Worm (Caenorhabditis elegans) whole organism, late embryonic: ENCODE data around the gene gmeb-3.

Experiments used
- C08G9.2 ChIP-seq: sonication (generic microtip); optimal IDR thresholded peaks from 2 replicates; lab custom pipeline; 2016; ENCODE audit warnings: mild to moderate bottlenecking, missing genetic modification characterization, moderate library complexity, missing compliant biosample characterization
- C38D4.7 ChIP-seq: fragments of 200-800 bp; sonication (Bioruptor generic); optimal IDR thresholded peaks from 2 replicates; lab custom pipeline; 2018; ENCODE audit warnings: mild to moderate bottlenecking, missing genetic modification characterization, moderate library complexity, missing compliant biosample characterization
- K02D7.2 ChIP-seq: sonication (generic microtip); optimal IDR thresholded peaks from 2 replicates; lab custom pipeline; 2017; ENCODE audit warnings: mild to moderate bottlenecking, missing genetic modification characterization, missing compliant biosample characterization
- K09A11.1 ChIP-seq: sonication (generic microtip); optimal IDR thresholded peaks from 2 replicates; lab custom pipeline; 2017; ENCODE audit warnings: antibody characterized with exemption, mild to moderate bottlenecking, missing genetic modification characterization, missing compliant biosample characterization; ENCODE audit not compliant: insufficient read depth
- T23F11.4 ChIP-seq: fragments of 200-800 bp; sonication (Bioruptor generic); optimal IDR thresholded peaks from 2 replicates; lab custom pipeline; 2018; ENCODE audit warnings: mild to moderate bottlenecking, missing genetic modification characterization, missing compliant biosample characterization
- ahr-1 ChIP-seq: sonication (generic microtip); optimal IDR thresholded peaks from 2 replicates; lab custom pipeline; 2016; ENCODE audit warnings: missing genetic modification characterization, missing compliant biosample characterization
- ama-1 ChIP-seq: fragments of 150-350 bp; optimal IDR thresholded peaks from 2 replicates; lab custom pipeline; 2014
- ceh-14 ChIP-seq: sonication (generic microtip); optimal IDR thresholded peaks from 2 replicates; lab custom pipeline; 2016; ENCODE audit warnings: missing genotype, missing genetic modification characterization, missing compliant biosample characterization
- ceh-19 ChIP-seq: fragments of 200-800 bp; sonication (Bioruptor generic); optimal IDR thresholded peaks from 2 replicates; lab custom pipeline; 2018; ENCODE audit warnings: mild to moderate bottlenecking, missing genetic modification characterization, missing compliant biosample characterization
- ceh-2 ChIP-seq: sonication (generic microtip); optimal IDR thresholded peaks from 2 replicates; lab custom pipeline; 2016; ENCODE audit warnings: missing genotype, missing genetic modification characterization, missing compliant biosample characterization
- ceh-22 ChIP-seq: sonication (generic microtip); optimal IDR thresholded peaks from 2 replicates; lab custom pipeline; 2017; ENCODE audit warnings: missing biosample characterization, missing genetic modification characterization
- ceh-24 ChIP-seq: sonication (generic microtip); optimal IDR thresholded peaks from 2 replicates; lab custom pipeline; 2016; ENCODE audit warnings: mild to moderate bottlenecking, missing genetic modification characterization, missing compliant biosample characterization
- ceh-30 ChIP-seq: fragments of 150-350 bp; optimal IDR thresholded peaks from 2 replicates; lab custom pipeline; 2014; ENCODE audit warnings: missing biosample characterization, missing genetic modification characterization
- ceh-31 ChIP-seq: sonication (generic microtip); optimal IDR thresholded peaks from 2 replicates; lab custom pipeline; 2016; ENCODE audit warnings: missing genetic modification characterization, missing compliant biosample characterization
- ceh-34 ChIP-seq: sonication (generic microtip); optimal IDR thresholded peaks from 2 replicates; lab custom pipeline; 2016; ENCODE audit warnings: mild to moderate bottlenecking, missing genetic modification characterization, missing compliant biosample characterization
- ceh-45 ChIP-seq: fragments of 200-800 bp; sonication (Bioruptor generic); IDR thresholded peaks from 2 replicates; pipeline ENCODE4 v1.3.6; 2022; ENCODE audit warnings: missing genetic modification reagents, missing genetic modification characterization, missing compliant biosample characterization
- ceh-48 ChIP-seq: sonication (generic microtip); optimal IDR thresholded peaks from 2 replicates; lab custom pipeline; 2016; ENCODE audit warnings: missing genetic modification characterization, inconsistent platforms, missing compliant biosample characterization
- ceh-6 ChIP-seq: fragments of 200-800 bp; sonication (Bioruptor generic); optimal IDR thresholded peaks from 2 replicates; lab custom pipeline; 2018; ENCODE audit warnings: mild to moderate bottlenecking, missing genetic modification characterization, missing compliant biosample characterization
- che-1 ChIP-seq: sonication (generic microtip); optimal IDR thresholded peaks from 2 replicates; lab custom pipeline; 2016; ENCODE audit warnings: mild to moderate bottlenecking, missing genetic modification characterization, missing compliant biosample characterization
- dmd-4 ChIP-seq: sonication (generic microtip); optimal IDR thresholded peaks from 2 replicates; lab custom pipeline; 2016; ENCODE audit warnings: borderline replicate concordance, missing genetic modification characterization, missing compliant biosample characterization
- elt-4 ChIP-seq: sonication (generic microtip); optimal IDR thresholded peaks from 2 replicates; lab custom pipeline; 2016; ENCODE audit warnings: missing genetic modification characterization, missing compliant biosample characterization
- eyg-1 ChIP-seq: sonication (generic microtip); optimal IDR thresholded peaks from 2 replicates; lab custom pipeline; 2016; ENCODE audit warnings: missing genotype, missing genetic modification characterization, missing compliant biosample characterization
- fax-1 ChIP-seq: sonication (generic microtip); optimal IDR thresholded peaks from 2 replicates; lab custom pipeline; 2016; ENCODE audit warnings: missing genotype, missing genetic modification characterization, missing compliant biosample characterization
- fkh-10 ChIP-seq: fragments of 150-350 bp; optimal IDR thresholded peaks from 2 replicates; lab custom pipeline; 2014; ENCODE audit warnings: missing biosample characterization, missing genetic modification reagents, missing genetic modification characterization
- hlh-13 ChIP-seq: fragments of 200-800 bp; sonication (Bioruptor generic); optimal IDR thresholded peaks from 2 replicates; lab custom pipeline; 2018; ENCODE audit warnings: mild to moderate bottlenecking, missing genetic modification characterization, missing compliant biosample characterization
- hlh-15 ChIP-seq: sonication (generic microtip); optimal IDR thresholded peaks from 2 replicates; lab custom pipeline; 2016; ENCODE audit warnings: missing genetic modification characterization, missing compliant biosample characterization
- hlh-30 ChIP-seq: sonication (generic microtip); optimal IDR thresholded peaks from 2 replicates; lab custom pipeline; 2017; ENCODE audit warnings: antibody characterized with exemption, missing genetic modification characterization, missing compliant biosample characterization; ENCODE audit not compliant: insufficient read depth
- lim-6 ChIP-seq: sonication (generic microtip); optimal IDR thresholded peaks from 2 replicates; lab custom pipeline; 2016; ENCODE audit warnings: missing genetic modification characterization, missing compliant biosample characterization
- lin-11 ChIP-seq: fragments of 200-800 bp; sonication (Bioruptor generic); optimal IDR thresholded peaks from 2 replicates; lab custom pipeline; 2018; ENCODE audit warnings: mild to moderate bottlenecking, missing genetic modification characterization, missing compliant biosample characterization
- nfya-1 ChIP-seq: sonication (generic microtip); optimal IDR thresholded peaks from 2 replicates; lab custom pipeline; 2017; ENCODE audit warnings: missing genetic modification characterization, mild to moderate bottlenecking, missing compliant biosample characterization, antibody characterized with exemption, moderate library complexity
- nhr-232 ChIP-seq: sonication (generic microtip); optimal IDR thresholded peaks from 2 replicates; lab custom pipeline; 2016; ENCODE audit warnings: missing genetic modification characterization, missing compliant biosample characterization
- npax-4 ChIP-seq: sonication (generic microtip); optimal IDR thresholded peaks from 2 replicates; lab custom pipeline; 2016; ENCODE audit warnings: missing genetic modification characterization, missing compliant biosample characterization
- pag-3 ChIP-seq: sonication (generic microtip); optimal IDR thresholded peaks from 2 replicates; lab custom pipeline; 2016; ENCODE audit warnings: missing compliant biosample characterization, missing genetic modification characterization, borderline replicate concordance
- pax-1 ChIP-seq: fragments of 150-350 bp; optimal IDR thresholded peaks from 2 replicates; lab custom pipeline; 2014; ENCODE audit warnings: missing biosample characterization, missing genetic modification characterization
- pqm-1 ChIP-seq: sonication (generic microtip); optimal IDR thresholded peaks from 2 replicates; lab custom pipeline; 2016; ENCODE audit warnings: missing genetic modification characterization, missing compliant biosample characterization
- ref-2 ChIP-seq: sonication (generic microtip); optimal IDR thresholded peaks from 2 replicates; lab custom pipeline; 2016; ENCODE audit warnings: missing genetic modification characterization, missing compliant biosample characterization
- sdc-2 ChIP-seq: sonication (generic microtip); optimal IDR thresholded peaks from 2 replicates; lab custom pipeline; 2016; ENCODE audit warnings: missing genotype, missing genetic modification characterization, missing compliant biosample characterization
- sox-4 ChIP-seq: sonication (generic microtip); optimal IDR thresholded peaks from 2 replicates; lab custom pipeline; 2017; ENCODE audit warnings: mild to moderate bottlenecking, missing genetic modification characterization, inconsistent platforms, missing compliant biosample characterization
- tbx-7 ChIP-seq: sonication (generic microtip); optimal IDR thresholded peaks from 2 replicates; lab custom pipeline; 2016; ENCODE audit warnings: missing genotype, missing genetic modification characterization, missing compliant biosample characterization
- ttx-3 ChIP-seq: sonication (generic microtip); optimal IDR thresholded peaks from 2 replicates; lab custom pipeline; 2016; ENCODE audit warnings: missing genetic modification reagents, missing genetic modification characterization, missing compliant biosample characterization
- unc-3 ChIP-seq, 2 experiments: fragments of 200-800 bp in 1 of 2; sonication (Bioruptor generic) in 1 of 2; sonication (generic microtip) in 1 of 2; conservative IDR thresholded peaks in 1 of 2; optimal IDR thresholded peaks in 1 of 2; 2 replicates each; pipeline versions ENCODE4 v1.3.6 to Lab custom; 2016 to 2022; ENCODE audit warnings: missing compliant biosample characterization in 2 of 2, missing genetic modification characterization in 2 of 2, missing genetic modification reagents in 1 of 2
- unc-42 ChIP-seq: sonication (generic microtip); optimal IDR thresholded peaks from 2 replicates; lab custom pipeline; 2016; ENCODE audit warnings: missing genotype, missing genetic modification characterization, missing compliant biosample characterization
- unc-86 ChIP-seq: sonication (generic microtip); optimal IDR thresholded peaks from 2 replicates; lab custom pipeline; 2016; ENCODE audit warnings: missing genetic modification characterization, missing compliant biosample characterization
- zip-5 ChIP-seq: sonication (generic microtip); optimal IDR thresholded peaks from 2 replicates; lab custom pipeline; 2016; ENCODE audit warnings: missing genetic modification characterization, missing compliant biosample characterization

gmeb-3 gene

DNA sequence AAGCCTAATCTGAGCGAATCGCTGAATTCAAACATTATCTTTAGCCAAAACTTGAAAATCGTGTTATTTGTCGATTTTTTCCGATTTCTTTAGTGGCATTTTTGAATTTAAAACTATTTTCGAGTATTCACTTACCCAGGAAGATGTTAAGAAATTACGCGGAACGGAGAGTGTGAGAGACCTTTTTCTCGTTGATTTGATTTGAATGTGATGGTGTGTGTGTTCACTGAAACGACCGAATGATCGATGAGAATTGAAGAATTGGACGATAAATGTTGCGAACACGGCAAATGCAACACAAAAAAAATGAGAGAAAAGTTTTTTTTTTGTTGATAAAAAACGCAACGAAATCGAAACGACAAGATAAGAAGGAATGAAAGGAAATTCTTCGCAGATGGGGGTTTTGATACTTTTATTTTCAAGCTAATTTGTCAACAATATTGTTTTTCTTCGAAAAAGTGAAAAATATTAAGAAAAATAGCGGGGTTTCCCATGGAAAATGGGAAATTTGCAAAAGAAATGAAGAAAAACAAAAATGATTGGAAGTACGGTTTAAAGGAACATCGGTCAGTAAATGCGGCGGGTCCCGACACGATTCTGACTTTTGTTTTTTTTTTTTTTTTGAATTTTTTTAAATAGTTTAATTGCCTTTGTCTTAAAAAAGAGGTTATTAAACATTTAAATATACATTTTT is 32.1 kb downstream of the gmeb-3 start, which contains the start of gene mtm-3:
TSS of gene mtm-3 (minus strand) at position 228 of the 694 bp plus-strand sequence.
- TF ChIP-seq ceh-14 (tag; lab: Kevin White, UChicago) (no peak), pax-1 (tag; lab: Kevin White, UChicago) (no peak), ceh-24 (tag; lab: Kevin White, UChicago) (no peak), sox-4 (tag; lab: Kevin White, UChicago) (no peak), unc-42 (tag; lab: Kevin White, UChicago) (no peak), ceh-45 (GFP tag; lab: Robert Waterston, UW) (no peak), ref-2 (tag; lab: Kevin White, UChicago) (no peak), ceh-48 (tag; lab: Kevin White, UChicago) (no peak), unc-3 (GFP tag; conservative IDR thresholded peaks at IDR 0.05; lab: Robert Waterston, UW) (no peak), unc-3 (tag; optimal IDR thresholded peaks at IDR 0.05; lab: Kevin White, UChicago) (no peak), che-1 (no peak), ceh-6 (GFP tag; lab: Kevin White, UChicago) (no peak), ceh-22 (tag; lab: Kevin White, UChicago) (no peak)

DNA sequence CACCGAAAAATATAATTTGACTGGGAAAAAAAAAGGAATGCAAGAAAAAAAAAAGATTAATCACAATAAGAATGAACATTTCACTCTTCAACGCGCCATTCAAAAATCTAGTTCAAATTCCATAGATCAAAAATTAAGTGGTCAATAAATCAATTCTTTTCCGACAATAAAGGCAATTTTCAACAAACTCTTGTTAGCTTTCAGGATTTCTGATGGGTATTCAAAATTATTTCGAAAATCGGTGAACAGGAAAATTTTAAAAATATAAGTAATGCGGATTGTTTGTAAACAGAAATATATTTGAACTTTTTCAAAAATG is 32.6 kb downstream of the gmeb-3 start:
- TF ChIP-seq fax-1 (no peak), K09A11.1 (tag; lab: Kevin White, UChicago) (no peak), ref-2 (tag; lab: Kevin White, UChicago) (no peak), zip-5 (no peak), unc-3 (GFP tag; conservative IDR thresholded peaks at IDR 0.05; lab: Robert Waterston, UW) (no peak), unc-3 (tag; optimal IDR thresholded peaks at IDR 0.05; lab: Kevin White, UChicago) (no peak), ceh-24 (tag; lab: Kevin White, UChicago) (no peak), ceh-48 (tag; lab: Kevin White, UChicago) (no peak), C08G9.2 (tag; lab: Kevin White, UChicago) (no peak), ceh-31 (tag; lab: Kevin White, UChicago) (no peak), fkh-10 (GFP tag; lab: Kevin White, UChicago) (no peak), npax-4 (tag; lab: Kevin White, UChicago) (no peak), lin-11 (tag; lab: Kevin White, UChicago) (no peak), ceh-2 (tag; lab: Kevin White, UChicago) (no peak), ceh-30 (tag; lab: Kevin White, UChicago) (no peak), eyg-1 (tag; lab: Kevin White, UChicago) (no peak), lim-6 (tag; lab: Kevin White, UChicago) (no peak), C38D4.7 (GFP tag; lab: Kevin White, UChicago) (no peak), pag-3 (tag; lab: Kevin White, UChicago) (no peak), tbx-7 (tag; lab: Kevin White, UChicago) (no peak)

DNA sequence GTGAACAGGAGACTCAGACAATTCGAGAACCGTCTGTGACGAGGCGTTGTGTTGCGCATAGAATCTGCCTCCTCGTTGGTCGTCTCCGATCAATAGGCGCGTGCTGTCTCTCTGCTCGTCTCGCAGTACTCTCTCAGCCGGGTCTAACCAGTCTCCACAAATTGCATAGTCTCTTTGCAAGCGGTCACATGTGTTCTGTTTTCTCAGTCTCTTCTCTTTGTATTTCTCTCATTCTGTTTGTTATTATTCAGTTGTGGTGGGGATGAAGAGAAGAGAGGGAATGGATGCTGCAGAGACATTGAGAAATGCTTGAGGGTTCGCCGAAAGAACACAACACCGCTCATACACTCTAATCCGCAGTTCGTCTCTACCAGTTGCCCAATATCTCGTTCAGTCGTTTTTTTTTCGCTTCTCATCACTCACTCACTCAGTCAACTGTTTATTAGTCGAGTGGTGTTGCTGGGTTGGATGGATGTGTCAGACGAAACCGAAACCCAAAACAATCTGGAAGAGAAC is 33.1 kb downstream of the gmeb-3 start:
- TF ChIP-seq sdc-2 (tag; lab: Kevin White, UChicago) (peak; percentile 53), nhr-232 (no peak), lim-6 (tag; lab: Kevin White, UChicago) (peak; percentile 37), pag-3 (tag; lab: Kevin White, UChicago) (no peak), ceh-19 (GFP tag; lab: Kevin White, UChicago) (no peak), hlh-13 (GFP tag; lab: Kevin White, UChicago) (no peak), unc-86 (tag; lab: Kevin White, UChicago) (peak; percentile 62), elt-4 (tag; lab: Kevin White, UChicago) (no peak), dmd-4 (peak; percentile 81), C38D4.7 (GFP tag; lab: Kevin White, UChicago) (no peak), ceh-34 (tag; lab: Kevin White, UChicago) (peak; percentile 93), hlh-15 (no peak), ama-1 (lab: Kevin White, UChicago) (peak; percentile 30), nfya-1 (tag; lab: Kevin White, UChicago) (peak; percentile 98), ceh-30 (tag; lab: Kevin White, UChicago) (peak; percentile 94), ceh-22 (tag; lab: Kevin White, UChicago) (no peak), T23F11.4 (GFP tag; lab: Kevin White, UChicago) (no peak), ceh-24 (tag; lab: Kevin White, UChicago) (no peak), ttx-3 (tag; lab: Kevin White, UChicago) (no peak), ahr-1 (tag; lab: Kevin White, UChicago) (no peak), eyg-1 (tag; lab: Kevin White, UChicago) (no peak), ceh-45 (GFP tag; lab: Robert Waterston, UW) (no peak), ceh-48 (tag; lab: Kevin White, UChicago) (peak; percentile 76), hlh-30 (tag; lab: Kevin White, UChicago) (peak; percentile 100), fkh-10 (GFP tag; lab: Kevin White, UChicago) (no peak), ceh-2 (tag; lab: Kevin White, UChicago) (peak; percentile 79), pqm-1 (tag; lab: Kevin White, UChicago) (peak; percentile 13), K02D7.2 (tag; lab: Kevin White, UChicago) (no peak)
